Worm (Caenorhabditis elegans) whole organism, late embryonic: ENCODE results near the gene pmpl-1.

Experiments used
- K09A11.1 ChIP-seq: sonication (generic microtip); optimal IDR thresholded peaks from 2 replicates; lab custom pipeline; 2017; ENCODE audit warnings: antibody characterized with exemption, mild to moderate bottlenecking, missing genetic modification characterization, missing compliant biosample characterization; ENCODE audit not compliant: insufficient read depth
- T23F11.4 ChIP-seq: fragments of 200-800 bp; sonication (Bioruptor generic); optimal IDR thresholded peaks from 2 replicates; lab custom pipeline; 2018; ENCODE audit warnings: mild to moderate bottlenecking, missing genetic modification characterization, missing compliant biosample characterization
- ama-1 ChIP-seq: fragments of 150-350 bp; optimal IDR thresholded peaks from 2 replicates; lab custom pipeline; 2014
- ceh-22 ChIP-seq: sonication (generic microtip); optimal IDR thresholded peaks from 2 replicates; lab custom pipeline; 2017; ENCODE audit warnings: missing biosample characterization, missing genetic modification characterization
- ceh-31 ChIP-seq: sonication (generic microtip); optimal IDR thresholded peaks from 2 replicates; lab custom pipeline; 2016; ENCODE audit warnings: missing genetic modification characterization, missing compliant biosample characterization
- ceh-45 ChIP-seq: fragments of 200-800 bp; sonication (Bioruptor generic); IDR thresholded peaks from 2 replicates; pipeline ENCODE4 v1.3.6; 2022; ENCODE audit warnings: missing genetic modification reagents, missing genetic modification characterization, missing compliant biosample characterization
- dve-1 ChIP-seq: sonication (generic microtip); optimal IDR thresholded peaks from 2 replicates; lab custom pipeline; 2017; ENCODE audit warnings: antibody characterized with exemption, mild to moderate bottlenecking, missing genetic modification characterization, missing compliant biosample characterization
- ets-4 ChIP-seq: sonication (generic microtip); optimal IDR thresholded peaks from 2 replicates; lab custom pipeline; 2016; ENCODE audit warnings: missing genetic modification characterization, missing compliant biosample characterization
- nhr-11 ChIP-seq: fragments of 150-350 bp; optimal IDR thresholded peaks from 2 replicates; lab custom pipeline; 2014; ENCODE audit warnings: missing biosample characterization, missing genetic modification characterization
- pqm-1 ChIP-seq: sonication (generic microtip); optimal IDR thresholded peaks from 2 replicates; lab custom pipeline; 2016; ENCODE audit warnings: missing genetic modification characterization, missing compliant biosample characterization
- tbx-2 ChIP-seq: sonication (generic microtip); optimal IDR thresholded peaks from 2 replicates; lab custom pipeline; 2016; ENCODE audit warnings: missing genetic modification characterization, missing compliant biosample characterization
- ztf-16 ChIP-seq: sonication (generic microtip); optimal IDR thresholded peaks from 2 replicates; lab custom pipeline; 2017; ENCODE audit warnings: missing genetic modification characterization, missing compliant biosample characterization

DNA sequence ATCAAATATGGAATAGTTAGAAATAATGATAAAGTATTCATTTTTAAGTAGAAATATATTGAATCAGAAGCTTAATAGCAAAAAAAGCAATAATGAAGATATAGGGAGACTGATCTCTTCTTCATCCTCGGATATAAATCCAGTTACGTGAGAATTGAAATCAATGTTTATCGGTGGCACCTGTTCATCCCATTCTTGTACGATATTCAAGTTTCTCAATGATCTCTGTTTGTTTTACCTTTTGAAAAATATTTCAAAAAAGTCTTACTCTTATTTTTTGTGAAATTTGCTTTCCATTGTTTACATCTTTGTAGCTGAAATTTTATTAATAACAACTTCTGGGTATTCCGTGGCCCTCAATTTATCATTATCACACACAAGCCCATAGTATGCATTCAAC lies 29.4 kb upstream of the pmpl-1 start, which contains the start of gene T14G12.12:
- TF ChIP-seq ceh-45 (GFP tag; lab: Robert Waterston, UW) (no peak), dve-1 (tag; lab: Kevin White, UChicago) (no peak), nhr-11 (no peak), tbx-2 (tag; lab: Kevin White, UChicago) (no peak), pqm-1 (tag; lab: Kevin White, UChicago) (no peak), ztf-16 (tag; lab: Kevin White, UChicago) (no peak), ama-1 (lab: Kevin White, UChicago) (no peak), K09A11.1 (no peak), ceh-31 (tag; lab: Kevin White, UChicago) (no peak), ets-4 (tag; lab: Kevin White, UChicago) (no peak), ceh-22 (tag; lab: Kevin White, UChicago) (no peak), T23F11.4 (GFP tag; lab: Kevin White, UChicago) (no peak)
